Worm (Caenorhabditis elegans) whole organism, young adult: Measurements from ENCODE around the gene map-2.
"Not testable (repeated sequence)": the region's sequence is repeated elsewhere in the genome, so short reads cannot be mapped to it uniquely, and the experiment has no call there.

Experiments
- F57A8.1 ChIP-seq: fragments of 200-800 bp; sonication (Bioruptor generic); optimal IDR thresholded peaks from 2 replicates; lab custom pipeline; 2018; ENCODE audit warnings: mild to moderate bottlenecking, missing genetic modification characterization, moderate library complexity, missing compliant biosample characterization
- K11D2.4 ChIP-seq: fragments of 200-800 bp; sonication (Bioruptor generic); IDR thresholded peaks from 2 replicates; pipeline ENCODE4 v1.3.6; 2022; ENCODE audit warnings: missing genetic modification reagents, missing genetic modification characterization, missing compliant biosample characterization
- ama-1 ChIP-seq, 3 experiments: fragments of 150-350 bp in 1 of 3; sonication (generic microtip) in 2 of 3; optimal IDR thresholded peaks; 2 replicates each; lab custom pipeline; 2014 to 2018; ENCODE audit warnings: missing biosample characterization in 2 of 3, missing genetic modification characterization in 2 of 3, missing genetic modification reagents in 2 of 3
- die-1 ChIP-seq: sonication (generic microtip); optimal IDR thresholded peaks from 2 replicates; lab custom pipeline; 2016; ENCODE audit warnings: missing genotype, mild to moderate bottlenecking, missing genetic modification characterization, missing compliant biosample characterization
- egrh-3 ChIP-seq: fragments of 200-800 bp; sonication (Bioruptor generic); IDR thresholded peaks from 2 replicates; pipeline ENCODE4 v1.3.6; 2022; ENCODE audit warnings: missing genetic modification reagents, missing genetic modification characterization, missing compliant biosample characterization
- gei-17 ChIP-seq: fragments of 200-800 bp; sonication (Bioruptor generic); optimal IDR thresholded peaks from 2 replicates; lab custom pipeline; 2018; ENCODE audit warnings: mild to moderate bottlenecking, missing genetic modification characterization, missing compliant biosample characterization
- him-1 ChIP-seq: sonication (generic microtip); optimal IDR thresholded peaks from 2 replicates; lab custom pipeline; 2016; ENCODE audit warnings: missing genotype, missing genetic modification reagents, missing genetic modification characterization, missing compliant biosample characterization
- hsf-1 ChIP-seq: fragments of 200-800 bp; sonication (Bioruptor generic); IDR thresholded peaks from 2 replicates; pipeline ENCODE4 v1.3.6; 2022; ENCODE audit warnings: missing genetic modification reagents, missing genetic modification characterization, missing compliant biosample characterization
- madf-3 ChIP-seq: fragments of 200-800 bp; sonication (Bioruptor generic); IDR thresholded peaks from 2 replicates; pipeline ENCODE4 v1.3.6; 2022; ENCODE audit warnings: missing genetic modification reagents, missing genetic modification characterization, missing compliant biosample characterization
- nfya-1 ChIP-seq: sonication (generic microtip); optimal IDR thresholded peaks from 2 replicates; lab custom pipeline; 2017; ENCODE audit warnings: antibody characterized with exemption, missing compliant biosample characterization, missing genetic modification characterization, borderline replicate concordance; ENCODE audit not compliant: insufficient read depth
- rcor-1 ChIP-seq: fragments of 200-800 bp; sonication (Bioruptor generic); IDR thresholded peaks from 2 replicates; pipeline ENCODE4 v1.3.6; 2022; ENCODE audit warnings: missing genetic modification reagents, missing genetic modification characterization, missing compliant biosample characterization
- tlf-1 ChIP-seq: fragments of 200-800 bp; sonication (Bioruptor generic); optimal IDR thresholded peaks from 2 replicates; lab custom pipeline; 2018; ENCODE audit warnings: mild to moderate bottlenecking, missing genetic modification characterization, missing compliant biosample characterization
- unc-62 ChIP-seq: fragments of 150-350 bp; optimal IDR thresholded peaks from 2 replicates; lab custom pipeline; 2014; ENCODE audit warnings: missing biosample characterization, missing genetic modification reagents, missing genetic modification characterization

DNA sequence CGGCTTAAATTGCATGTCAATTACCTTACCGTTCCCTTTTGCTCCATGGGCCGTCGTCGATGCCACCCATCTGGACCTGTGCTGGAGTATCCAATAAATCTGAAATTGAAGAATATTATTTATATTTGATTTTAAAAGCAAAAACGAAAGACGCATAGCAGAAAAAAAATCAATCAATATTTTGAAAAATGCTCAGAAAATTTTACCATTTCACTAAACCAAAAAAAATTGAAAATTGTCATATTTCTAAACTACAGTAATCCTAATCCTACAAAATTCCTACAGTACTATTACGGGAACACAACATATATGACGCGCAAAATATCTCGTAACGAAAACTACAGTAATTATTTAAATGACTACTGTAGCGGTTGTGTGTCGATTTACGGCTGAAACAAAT, 11.8 kb downstream of the map-2 start, which contains the start of gene Y116A8A.150:
- TF ChIP-seq hsf-1; egrh-3 (GFP tag; lab: Robert Waterston, UW); unc-62 (GFP tag; lab: Kevin White, UChicago); madf-3; tlf-1 (GFP tag; lab: Kevin White, UChicago); nfya-1; F57A8.1 (GFP tag; lab: Kevin White, UChicago); gei-17; ama-1 (optimal IDR thresholded peaks at IDR 0.05; lab: Kevin White, UChicago); ama-1 (GFP tag; optimal IDR thresholded peaks at IDR 0.05; lab: Kevin White, UChicago); rcor-1 (GFP tag; lab: Robert Waterston, UW); K11D2.4 (GFP tag; lab: Robert Waterston, UW); die-1 (tag; lab: Kevin White, UChicago); him-1 (tag; lab: Kevin White, UChicago): not testable (repeated sequence)
